Worm (Caenorhabditis elegans) whole organism, late embryonic: ENCODE measurements around the gene tps-2.

Experiments
- C38D4.7 ChIP-seq: fragments of 200-800 bp; sonication (Bioruptor generic); optimal IDR thresholded peaks from 2 replicates; lab custom pipeline; 2018; ENCODE audit warnings: mild to moderate bottlenecking, missing genetic modification characterization, moderate library complexity, missing compliant biosample characterization
- K02D7.2 ChIP-seq: sonication (generic microtip); optimal IDR thresholded peaks from 2 replicates; lab custom pipeline; 2017; ENCODE audit warnings: mild to moderate bottlenecking, missing genetic modification characterization, missing compliant biosample characterization
- K09A11.1 ChIP-seq: sonication (generic microtip); optimal IDR thresholded peaks from 2 replicates; lab custom pipeline; 2017; ENCODE audit warnings: antibody characterized with exemption, mild to moderate bottlenecking, missing genetic modification characterization, missing compliant biosample characterization; ENCODE audit not compliant: insufficient read depth
- ahr-1 ChIP-seq: sonication (generic microtip); optimal IDR thresholded peaks from 2 replicates; lab custom pipeline; 2016; ENCODE audit warnings: missing genetic modification characterization, missing compliant biosample characterization
- ceh-18 ChIP-seq: sonication (generic microtip); optimal IDR thresholded peaks from 2 replicates; lab custom pipeline; 2016; ENCODE audit warnings: missing genetic modification characterization, missing compliant biosample characterization
- ceh-19 ChIP-seq: fragments of 200-800 bp; sonication (Bioruptor generic); optimal IDR thresholded peaks from 2 replicates; lab custom pipeline; 2018; ENCODE audit warnings: mild to moderate bottlenecking, missing genetic modification characterization, missing compliant biosample characterization
- ceh-24 ChIP-seq: sonication (generic microtip); optimal IDR thresholded peaks from 2 replicates; lab custom pipeline; 2016; ENCODE audit warnings: mild to moderate bottlenecking, missing genetic modification characterization, missing compliant biosample characterization
- ceh-31 ChIP-seq: sonication (generic microtip); optimal IDR thresholded peaks from 2 replicates; lab custom pipeline; 2016; ENCODE audit warnings: missing genetic modification characterization, missing compliant biosample characterization
- ceh-34 ChIP-seq: sonication (generic microtip); optimal IDR thresholded peaks from 2 replicates; lab custom pipeline; 2016; ENCODE audit warnings: mild to moderate bottlenecking, missing genetic modification characterization, missing compliant biosample characterization
- ceh-48 ChIP-seq: sonication (generic microtip); optimal IDR thresholded peaks from 2 replicates; lab custom pipeline; 2016; ENCODE audit warnings: missing genetic modification characterization, inconsistent platforms, missing compliant biosample characterization
- ceh-6 ChIP-seq: fragments of 200-800 bp; sonication (Bioruptor generic); optimal IDR thresholded peaks from 2 replicates; lab custom pipeline; 2018; ENCODE audit warnings: mild to moderate bottlenecking, missing genetic modification characterization, missing compliant biosample characterization
- ceh-9 ChIP-seq: sonication (generic microtip); optimal IDR thresholded peaks from 2 replicates; lab custom pipeline; 2016; ENCODE audit warnings: mild to moderate bottlenecking, missing genetic modification characterization, inconsistent platforms, missing compliant biosample characterization
- che-1 ChIP-seq: sonication (generic microtip); optimal IDR thresholded peaks from 2 replicates; lab custom pipeline; 2016; ENCODE audit warnings: mild to moderate bottlenecking, missing genetic modification characterization, missing compliant biosample characterization
- dmd-4 ChIP-seq: sonication (generic microtip); optimal IDR thresholded peaks from 2 replicates; lab custom pipeline; 2016; ENCODE audit warnings: borderline replicate concordance, missing genetic modification characterization, missing compliant biosample characterization
- elt-2 ChIP-seq: sonication (generic microtip); optimal IDR thresholded peaks from 2 replicates; lab custom pipeline; 2016; ENCODE audit warnings: missing genetic modification reagents, missing genetic modification characterization, missing compliant biosample characterization
- ets-4 ChIP-seq: sonication (generic microtip); optimal IDR thresholded peaks from 2 replicates; lab custom pipeline; 2016; ENCODE audit warnings: missing genetic modification characterization, missing compliant biosample characterization
- eyg-1 ChIP-seq: sonication (generic microtip); optimal IDR thresholded peaks from 2 replicates; lab custom pipeline; 2016; ENCODE audit warnings: missing genotype, missing genetic modification characterization, missing compliant biosample characterization
- fax-1 ChIP-seq: sonication (generic microtip); optimal IDR thresholded peaks from 2 replicates; lab custom pipeline; 2016; ENCODE audit warnings: missing genotype, missing genetic modification characterization, missing compliant biosample characterization
- fkh-10 ChIP-seq: fragments of 150-350 bp; optimal IDR thresholded peaks from 2 replicates; lab custom pipeline; 2014; ENCODE audit warnings: missing biosample characterization, missing genetic modification reagents, missing genetic modification characterization
- fkh-6 ChIP-seq: sonication (generic microtip); optimal IDR thresholded peaks from 2 replicates; lab custom pipeline; 2016; ENCODE audit warnings: missing genetic modification characterization, missing compliant biosample characterization
- hlh-13 ChIP-seq: fragments of 200-800 bp; sonication (Bioruptor generic); optimal IDR thresholded peaks from 2 replicates; lab custom pipeline; 2018; ENCODE audit warnings: mild to moderate bottlenecking, missing genetic modification characterization, missing compliant biosample characterization
- hlh-6 ChIP-seq: sonication (generic microtip); optimal IDR thresholded peaks from 2 replicates; lab custom pipeline; 2016; ENCODE audit warnings: missing genotype, missing genetic modification characterization, missing compliant biosample characterization
- hlh-8 ChIP-seq: sonication (generic microtip); optimal IDR thresholded peaks from 2 replicates; lab custom pipeline; 2016; ENCODE audit warnings: missing genotype, missing genetic modification characterization, missing compliant biosample characterization
- lim-6 ChIP-seq: sonication (generic microtip); optimal IDR thresholded peaks from 2 replicates; lab custom pipeline; 2016; ENCODE audit warnings: missing genetic modification characterization, missing compliant biosample characterization
- lin-11 ChIP-seq: fragments of 200-800 bp; sonication (Bioruptor generic); optimal IDR thresholded peaks from 2 replicates; lab custom pipeline; 2018; ENCODE audit warnings: mild to moderate bottlenecking, missing genetic modification characterization, missing compliant biosample characterization
- nfya-1 ChIP-seq: sonication (generic microtip); optimal IDR thresholded peaks from 2 replicates; lab custom pipeline; 2017; ENCODE audit warnings: missing genetic modification characterization, mild to moderate bottlenecking, missing compliant biosample characterization, antibody characterized with exemption, moderate library complexity
- pha-2 ChIP-seq: sonication (generic microtip); optimal IDR thresholded peaks from 2 replicates; lab custom pipeline; 2017; ENCODE audit warnings: mild to moderate bottlenecking, missing genetic modification characterization, missing compliant biosample characterization
- pha-4 ChIP-seq: fragments of 150-350 bp; optimal IDR thresholded peaks from 2 replicates; lab custom pipeline; 2018; ENCODE audit warnings: missing biosample characterization, missing genetic modification reagents, missing genetic modification characterization
- pros-1 ChIP-seq: fragments of 150-350 bp; optimal IDR thresholded peaks from 2 replicates; lab custom pipeline; 2014; ENCODE audit warnings: missing biosample characterization, missing genetic modification reagents, missing genetic modification characterization
- ref-2 ChIP-seq: sonication (generic microtip); optimal IDR thresholded peaks from 2 replicates; lab custom pipeline; 2016; ENCODE audit warnings: missing genetic modification characterization, missing compliant biosample characterization
- rnt-1 ChIP-seq: sonication (generic microtip); optimal IDR thresholded peaks from 2 replicates; lab custom pipeline; 2016; ENCODE audit warnings: missing genetic modification characterization, missing compliant biosample characterization
- sdc-2 ChIP-seq: sonication (generic microtip); optimal IDR thresholded peaks from 2 replicates; lab custom pipeline; 2016; ENCODE audit warnings: missing genotype, missing genetic modification characterization, missing compliant biosample characterization
- sox-4 ChIP-seq: sonication (generic microtip); optimal IDR thresholded peaks from 2 replicates; lab custom pipeline; 2017; ENCODE audit warnings: mild to moderate bottlenecking, missing genetic modification characterization, inconsistent platforms, missing compliant biosample characterization
- syd-9 ChIP-seq: sonication (generic microtip); optimal IDR thresholded peaks from 2 replicates; lab custom pipeline; 2016; ENCODE audit warnings: mild to moderate bottlenecking, missing genetic modification characterization, moderate library complexity, missing compliant biosample characterization
- tbx-2 ChIP-seq: sonication (generic microtip); optimal IDR thresholded peaks from 2 replicates; lab custom pipeline; 2016; ENCODE audit warnings: missing genetic modification characterization, missing compliant biosample characterization
- unc-3 ChIP-seq, 2 experiments: fragments of 200-800 bp in 1 of 2; sonication (Bioruptor generic) in 1 of 2; sonication (generic microtip) in 1 of 2; conservative IDR thresholded peaks in 1 of 2; optimal IDR thresholded peaks in 1 of 2; 2 replicates each; pipeline versions ENCODE4 v1.3.6 to Lab custom; 2016 to 2022; ENCODE audit warnings: missing compliant biosample characterization in 2 of 2, missing genetic modification characterization in 2 of 2, missing genetic modification reagents in 1 of 2
- unc-42 ChIP-seq: sonication (generic microtip); optimal IDR thresholded peaks from 2 replicates; lab custom pipeline; 2016; ENCODE audit warnings: missing genotype, missing genetic modification characterization, missing compliant biosample characterization
- unc-55 ChIP-seq: sonication (generic microtip); optimal IDR thresholded peaks from 2 replicates; lab custom pipeline; 2017; ENCODE audit warnings: missing biosample characterization, missing genetic modification reagents, missing genetic modification characterization
- ztf-16 ChIP-seq: sonication (generic microtip); optimal IDR thresholded peaks from 2 replicates; lab custom pipeline; 2017; ENCODE audit warnings: missing genetic modification characterization, missing compliant biosample characterization

Gene tps-2

DNA sequence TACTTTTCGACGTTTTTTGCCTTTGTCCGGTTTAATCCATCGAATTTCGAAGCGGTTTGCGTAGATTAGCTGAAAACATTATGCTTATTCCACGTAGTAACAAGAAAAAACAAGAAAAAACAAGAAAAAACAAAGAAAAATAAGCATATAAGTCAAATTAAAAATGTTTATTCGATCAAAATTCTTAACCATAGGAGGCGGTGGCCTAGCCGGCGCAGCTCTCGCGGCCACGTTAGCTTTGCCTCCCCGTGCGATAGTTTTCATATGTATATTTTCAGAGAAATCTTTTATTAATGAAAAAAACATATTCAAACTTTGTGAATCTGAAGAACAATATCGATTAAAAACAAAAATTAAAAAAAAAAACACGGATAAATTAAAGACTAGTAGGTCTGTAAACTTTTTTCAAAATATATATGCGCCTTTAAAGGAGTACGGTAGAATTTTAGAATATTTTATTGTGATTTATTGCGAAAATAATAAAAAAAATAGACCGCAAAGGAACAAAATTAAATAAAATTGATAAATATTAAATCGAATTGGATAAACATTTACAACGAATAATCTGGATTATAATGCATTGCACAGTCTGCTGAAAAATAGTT lies 36.8 kb upstream of the tps-2 start:
- peak; percentile 7 for TF ChIP-seq unc-42 (tag; lab: Kevin White, UChicago)

DNA sequence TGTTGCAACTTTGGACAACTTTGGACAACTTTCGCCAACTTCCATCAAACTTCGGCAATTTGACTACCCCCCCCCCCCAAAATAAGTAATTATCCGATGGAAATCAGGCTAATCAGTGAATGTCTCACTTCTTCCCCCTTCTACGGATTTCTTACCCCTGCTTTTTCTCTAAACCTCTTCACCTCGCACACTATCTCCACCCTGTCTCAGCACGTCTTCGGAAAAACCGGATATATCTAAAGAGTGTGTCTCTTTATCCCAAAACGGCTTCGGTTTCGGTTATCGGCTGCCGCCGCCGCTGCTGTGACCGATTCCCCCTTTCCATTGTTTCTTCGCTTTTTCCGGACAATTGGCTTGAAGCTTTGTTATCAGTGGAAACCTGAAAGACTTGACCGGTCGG lies 32.9 kb upstream of the tps-2 start:
- TF ChIP-seq hlh-13 (GFP tag; lab: Kevin White, UChicago) (no peak), ref-2 (peak; percentile 10)

DNA sequence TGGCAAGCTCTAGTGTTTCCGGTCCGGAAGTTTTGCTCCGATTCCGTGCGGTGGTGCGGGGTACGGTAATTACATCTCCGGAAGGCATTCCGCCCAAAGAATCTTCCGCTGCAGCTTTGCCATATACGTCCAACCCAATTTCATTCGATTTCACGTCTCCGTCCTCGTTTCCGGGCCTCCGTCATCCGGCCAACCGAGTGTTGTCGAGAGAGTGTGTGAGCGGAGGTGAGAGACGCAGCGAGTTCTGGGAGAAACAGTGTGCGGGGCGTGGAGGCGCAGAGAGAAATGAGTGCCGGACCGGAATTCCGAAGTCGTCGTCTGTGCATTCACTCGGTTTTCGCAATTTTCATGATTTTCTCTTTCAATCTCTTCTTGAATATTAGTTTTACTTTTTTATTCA lies 31.4 kb upstream of the tps-2 start:
- TF ChIP-seq ceh-9 (tag; lab: Kevin White, UChicago) (no peak), sdc-2 (no peak), unc-3 (GFP tag; conservative IDR thresholded peaks at IDR 0.05; lab: Robert Waterston, UW) (no peak), unc-3 (tag; optimal IDR thresholded peaks at IDR 0.05; lab: Kevin White, UChicago) (no peak), hlh-6 (no peak), unc-42 (tag; lab: Kevin White, UChicago) (peak; percentile 86), ref-2 (no peak), ceh-31 (tag; lab: Kevin White, UChicago) (peak; percentile 54), hlh-8 (tag; lab: Kevin White, UChicago) (no peak), hlh-13 (GFP tag; lab: Kevin White, UChicago) (no peak), ceh-24 (tag; lab: Kevin White, UChicago) (no peak), ets-4 (tag; lab: Kevin White, UChicago) (no peak), pros-1 (tag; lab: Kevin White, UChicago) (no peak), dmd-4 (tag; lab: Kevin White, UChicago) (no peak), pha-4 (tag; lab: Kevin White, UChicago) (no peak), fax-1 (tag; lab: Kevin White, UChicago) (no peak), pha-2 (tag; lab: Kevin White, UChicago) (no peak), tbx-2 (tag; lab: Kevin White, UChicago) (no peak), eyg-1 (no peak), nfya-1 (no peak), sox-4 (tag; lab: Kevin White, UChicago) (no peak), ztf-16 (tag; lab: Kevin White, UChicago) (no peak), fkh-10 (GFP tag; lab: Kevin White, UChicago) (peak; percentile 34), ahr-1 (no peak)

DNA sequence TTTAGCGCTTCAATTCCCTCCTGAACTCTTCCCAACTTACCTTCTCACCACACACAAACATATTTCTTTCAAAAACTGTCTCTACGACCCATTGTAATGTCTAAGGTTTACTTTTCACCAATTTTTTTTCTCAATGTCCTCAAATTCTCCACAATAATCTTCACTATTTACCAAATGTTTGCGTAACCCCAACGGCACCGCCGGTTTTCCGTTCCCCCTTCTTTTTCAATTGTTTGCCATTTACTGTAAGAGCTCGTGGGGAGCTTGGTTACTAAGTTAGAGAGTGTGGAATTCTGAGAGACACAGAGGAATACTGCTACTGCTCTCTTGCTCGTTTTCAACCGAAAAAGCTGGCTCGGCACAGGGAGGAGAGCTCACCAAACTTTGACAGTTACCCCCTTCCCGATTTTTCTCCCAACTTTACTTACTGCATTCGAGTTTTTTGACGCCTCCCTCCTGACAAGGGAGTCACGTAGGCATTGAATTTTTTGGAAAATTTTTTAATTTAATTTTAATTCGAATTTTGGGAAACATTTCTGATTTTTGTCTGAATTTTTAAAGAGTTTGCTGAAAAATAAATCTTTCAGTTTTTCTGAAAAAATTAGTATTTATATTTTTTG lies 30.1 kb upstream of the tps-2 start:
- TF ChIP-seq che-1 (tag; lab: Kevin White, UChicago) (no peak), syd-9 (tag; lab: Kevin White, UChicago) (no peak), pha-2 (tag; lab: Kevin White, UChicago) (no peak), fax-1 (tag; lab: Kevin White, UChicago) (no peak), rnt-1 (tag; lab: Kevin White, UChicago) (no peak), ceh-48 (tag; lab: Kevin White, UChicago) (no peak), ceh-18 (tag; lab: Kevin White, UChicago) (no peak), hlh-8 (tag; lab: Kevin White, UChicago) (no peak), K02D7.2 (tag; lab: Kevin White, UChicago) (no peak)
- TF ChIP-seq, all 69 proteins: peak for 0

DNA sequence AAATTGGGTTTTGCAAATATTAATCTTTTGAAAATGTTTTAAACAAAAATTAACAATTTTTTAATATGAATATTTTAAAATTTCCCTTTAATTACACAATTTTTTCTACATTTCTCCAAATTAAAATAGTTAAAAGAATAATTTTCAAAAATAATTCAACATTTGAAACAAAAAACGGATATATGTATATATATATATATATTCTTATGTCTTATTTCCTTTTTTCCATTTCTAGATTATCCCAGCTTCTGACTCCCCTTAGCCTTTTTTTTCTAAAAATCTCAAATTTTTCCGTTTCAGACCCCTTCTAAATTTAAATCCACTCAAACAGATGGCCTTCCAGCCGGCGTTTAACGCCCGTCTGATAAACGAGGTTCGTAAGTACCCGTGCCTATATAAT lies 27.4 kb upstream of the tps-2 start, which contains the start of gene madf-5:
TSS of gene madf-5 (plus strand) at position 301 of the 400 bp plus-strand sequence.
- TF ChIP-seq eyg-1 (no peak), K09A11.1 (no peak), sox-4 (tag; lab: Kevin White, UChicago) (no peak), ceh-19 (GFP tag; lab: Kevin White, UChicago) (no peak), unc-55 (GFP tag; lab: Kevin White, UChicago) (no peak), fkh-6 (tag; lab: Kevin White, UChicago) (no peak), lin-11 (no peak), ceh-34 (tag; lab: Kevin White, UChicago) (no peak), pros-1 (tag; lab: Kevin White, UChicago) (no peak), lim-6 (tag; lab: Kevin White, UChicago) (no peak), C38D4.7 (GFP tag; lab: Kevin White, UChicago) (no peak), elt-2 (tag; lab: Kevin White, UChicago) (no peak), ceh-6 (no peak)
